Worm (Caenorhabditis elegans): ENCODE measurements around the gene F42G8.8.

- no peak for TF ChIP-seq med-1 (GFP tag; optimal IDR thresholded peaks at IDR 0.05; ENCODE audit: insufficient read depth)
- TF ChIP-seq cog-1 (tag; optimal IDR thresholded peaks at IDR 0.05) = no peak
- TF ChIP-seq klf-2 (GFP tag; conservative IDR thresholded peaks at IDR 0.05) = no peak
- no peak for TF ChIP-seq T22C8.4 (GFP tag; IDR thresholded peaks at IDR 0.05)
- no peak for TF ChIP-seq flt-1 (GFP tag; IDR thresholded peaks at IDR 0.05)
- TF ChIP-seq ztf-29 (GFP tag; IDR thresholded peaks at IDR 0.05) = no peak
Measured at ce11 chrIV:8153163-8153562, 34.3 kb downstream of the F42G8.8 start.

All from whole organism, midembryonic.